Worm (Caenorhabditis elegans): ENCODE data around the gene F36A4.1.

F36A4.1 gene

DNA sequence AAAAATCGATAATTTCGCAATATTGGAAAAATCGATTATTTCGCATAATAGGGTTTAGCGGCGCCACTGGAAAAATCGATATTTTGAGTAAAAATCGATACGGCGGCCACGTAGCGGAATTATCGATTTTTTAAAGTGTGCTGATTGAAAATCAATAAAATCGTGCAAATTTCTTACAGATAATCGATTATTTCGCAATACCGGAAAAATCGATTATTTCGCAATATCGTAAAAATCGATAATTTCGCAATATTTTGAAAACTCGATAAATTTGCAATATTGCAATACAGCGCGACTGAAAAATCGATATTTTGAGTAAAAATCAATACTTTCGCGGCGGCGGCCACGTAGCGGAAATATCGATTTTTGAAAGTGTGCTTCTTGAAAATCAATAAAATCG, 45.4 kb downstream of the F36A4.1 start:
- TF ChIP-seq hlh-15 (tag; optimal IDR thresholded peaks at IDR 0.05), result no peak
- peak; percentile 40 for TF ChIP-seq ceh-48 (tag; optimal IDR thresholded peaks at IDR 0.05)

DNA sequence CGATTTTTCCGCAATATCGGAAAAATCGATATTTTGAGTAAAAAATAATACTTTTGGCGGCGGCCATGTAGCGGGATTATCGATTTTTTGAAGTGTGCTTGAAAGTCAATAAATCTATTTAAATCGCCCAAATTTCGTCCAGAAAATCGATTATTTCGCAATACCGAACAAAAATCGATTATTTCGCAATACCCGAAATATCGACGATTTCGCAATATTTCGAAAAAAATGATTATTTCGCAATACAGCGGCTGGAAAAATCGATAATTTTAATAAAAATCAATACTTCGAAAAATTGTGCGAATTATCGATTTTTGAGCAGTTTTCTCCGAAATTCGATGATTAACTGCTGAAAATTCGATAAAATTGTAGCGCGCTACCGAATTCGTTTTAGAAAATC, 45.8 kb downstream of the F36A4.1 start:
- no peak for TF ChIP-seq pha-4 (tag; optimal IDR thresholded peaks at IDR 0.05)
- no peak for TF ChIP-seq elt-2 (tag; optimal IDR thresholded peaks at IDR 0.05)
- TF ChIP-seq sox-2 (GFP tag; IDR thresholded peaks at IDR 0.05), result no peak
- TF ChIP-seq syd-9 (tag; optimal IDR thresholded peaks at IDR 0.05), result no peak
- no peak for TF ChIP-seq ref-2 (tag; optimal IDR thresholded peaks at IDR 0.05)
- no peak for TF ChIP-seq K02D7.2 (tag; optimal IDR thresholded peaks at IDR 0.05)
- no peak for TF ChIP-seq ets-4 (tag; optimal IDR thresholded peaks at IDR 0.05)
- TF ChIP-seq ceh-48 (tag; optimal IDR thresholded peaks at IDR 0.05), result no peak
- TF ChIP-seq C38D4.7 (GFP tag; optimal IDR thresholded peaks at IDR 0.05), result no peak
- TF ChIP-seq T23F11.4 (GFP tag; optimal IDR thresholded peaks at IDR 0.05), result no peak
- no peak for TF ChIP-seq ceh-9 (tag; optimal IDR thresholded peaks at IDR 0.05)
- no peak for TF ChIP-seq ceh-19 (GFP tag; optimal IDR thresholded peaks at IDR 0.05)
- TF ChIP-seq fkh-6 (tag; optimal IDR thresholded peaks at IDR 0.05), result no peak
- no peak for TF ChIP-seq ceh-14 (tag; optimal IDR thresholded peaks at IDR 0.05)

DNA sequence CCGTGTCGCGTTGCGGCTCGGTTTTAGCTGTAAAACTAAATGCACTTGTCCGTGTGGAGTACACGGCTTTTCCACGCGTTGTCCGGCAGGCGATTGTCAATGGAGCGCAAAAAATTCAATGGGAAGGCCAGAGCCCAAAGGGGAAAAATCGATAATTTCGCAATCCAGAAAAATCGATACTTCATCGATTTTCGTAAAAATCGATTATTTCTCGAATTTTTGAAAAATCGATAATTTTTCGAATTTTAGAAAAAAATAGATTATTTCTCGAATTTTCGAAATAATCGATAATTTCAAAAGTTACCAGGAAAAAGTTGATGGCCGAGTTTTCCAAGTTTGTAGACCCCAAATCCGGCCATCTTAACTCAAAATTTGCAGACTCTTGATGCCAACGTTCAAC, 47.2 kb downstream of the F36A4.1 start:
- TF ChIP-seq ceh-19 (GFP tag; optimal IDR thresholded peaks at IDR 0.05), result no peak
- TF ChIP-seq ceh-6 (GFP tag; optimal IDR thresholded peaks at IDR 0.05), result no peak
- TF ChIP-seq unc-55 (GFP tag; optimal IDR thresholded peaks at IDR 0.05), result no peak
- no peak for TF ChIP-seq hlh-15 (tag; optimal IDR thresholded peaks at IDR 0.05)
- no peak for TF ChIP-seq ref-2 (tag; optimal IDR thresholded peaks at IDR 0.05)
- no peak for TF ChIP-seq mec-3 (tag; optimal IDR thresholded peaks at IDR 0.05; ENCODE audit: borderline replicate concordance)
- no peak for TF ChIP-seq lim-6 (tag; optimal IDR thresholded peaks at IDR 0.05)
- no peak for TF ChIP-seq ceh-9 (tag; optimal IDR thresholded peaks at IDR 0.05)
- TF ChIP-seq nhr-11 (tag; optimal IDR thresholded peaks at IDR 0.05), result no peak
- TF ChIP-seq pros-1 (tag; optimal IDR thresholded peaks at IDR 0.05), result no peak
- no peak for TF ChIP-seq tbx-2 (tag; optimal IDR thresholded peaks at IDR 0.05)
- no peak for TF ChIP-seq ama-1 (optimal IDR thresholded peaks at IDR 0.05)
- TF ChIP-seq unc-86 (tag; optimal IDR thresholded peaks at IDR 0.05), result no peak
- no peak for TF ChIP-seq nfya-1 (tag; optimal IDR thresholded peaks at IDR 0.05)
- TF ChIP-seq tbx-7 (tag; optimal IDR thresholded peaks at IDR 0.05), result no peak
- TF ChIP-seq ceh-22 (tag; optimal IDR thresholded peaks at IDR 0.05), result no peak
